Fruit fly (Drosophila melanogaster) whole organism, embryonic: ENCODE measurements around the gene RhoGDI.

Experiments
- Ada2b ChIP-seq: fragments of 200-800 bp; sonication (Bioruptor generic); IDR thresholded peaks from 2 replicates; pipeline ENCODE4 v1.3.6; 2022; ENCODE audit warnings: missing biosample characterization, missing genetic modification characterization
- Atf6 ChIP-seq: fragments of 200-800 bp; sonication (Bioruptor generic); IDR thresholded peaks from 2 replicates; pipeline ENCODE4 v1.3.6; 2022; ENCODE audit warnings: missing biosample characterization, missing genetic modification characterization
- CG1024 ChIP-seq: fragments of 200-800 bp; sonication (Bioruptor generic); IDR thresholded peaks from 2 replicates; pipeline ENCODE4 v1.3.6; 2022; ENCODE audit warnings: missing biosample characterization, missing genetic modification characterization
- CG10267 ChIP-seq: fragments of 200-800 bp; sonication (Bioruptor generic); optimal IDR thresholded peaks from 2 replicates; lab custom pipeline; 2018; ENCODE audit warnings: missing biosample characterization, mild to moderate bottlenecking, missing genetic modification characterization, moderate library complexity
- CG11085 ChIP-seq: fragments of 200-800 bp; sonication (Bioruptor generic); IDR thresholded peaks from 2 replicates; pipeline ENCODE4 v1.3.6; 2022; ENCODE audit warnings: missing biosample characterization, missing genetic modification characterization
- CG14014 ChIP-seq: fragments of 200-800 bp; sonication (Bioruptor generic); IDR thresholded peaks from 2 replicates; pipeline ENCODE4 v1.3.6; 2022; ENCODE audit warnings: missing biosample characterization, missing genetic modification characterization
- CG14441 ChIP-seq: fragments of 200-800 bp; sonication (Bioruptor generic); IDR thresholded peaks from 2 replicates; pipeline ENCODE4 v1.3.6; 2022; ENCODE audit warnings: missing biosample characterization, missing genetic modification characterization
- CG15011 ChIP-seq: fragments of 200-800 bp; sonication (Bioruptor generic); optimal IDR thresholded peaks from 3 replicates; lab custom pipeline; 2018; ENCODE audit warnings: missing biosample characterization, mild to moderate bottlenecking, missing genetic modification characterization
- CG16779 ChIP-seq: fragments of 200-800 bp; sonication (Bioruptor generic); IDR thresholded peaks from 2 replicates; pipeline ENCODE4 v1.3.6; 2022; ENCODE audit warnings: missing biosample characterization, missing genetic modification characterization
- CG17186 ChIP-seq: fragments of 200-800 bp; sonication (Bioruptor generic); optimal IDR thresholded peaks from 3 replicates; lab custom pipeline; 2017; ENCODE audit warnings: missing biosample characterization, missing genetic modification reagents, missing genetic modification characterization
- CG17359 ChIP-seq: fragments of 200-800 bp; sonication (Bioruptor generic); optimal IDR thresholded peaks from 3 replicates; lab custom pipeline; 2018; ENCODE audit warnings: missing biosample characterization, mild to moderate bottlenecking, missing genetic modification characterization, moderate library complexity
- CG17361 ChIP-seq: fragments of 200-800 bp; sonication (Bioruptor generic); IDR thresholded peaks from 3 replicates; pipeline ENCODE4 v1.3.6; 2022; ENCODE audit warnings: missing biosample characterization, missing genetic modification characterization
- CG17568 ChIP-seq: fragments of 200-800 bp; sonication (Bioruptor generic); optimal IDR thresholded peaks from 2 replicates; lab custom pipeline; 2018; ENCODE audit warnings: missing biosample characterization, mild to moderate bottlenecking, missing genetic modification characterization, moderate library complexity
- CG30431 ChIP-seq: fragments of 200-800 bp; sonication (Bioruptor generic); optimal IDR thresholded peaks from 2 replicates; lab custom pipeline; 2017; ENCODE audit warnings: missing biosample characterization, missing genetic modification characterization
- CG8359 ChIP-seq: fragments of 200-800 bp; sonication (Bioruptor generic); optimal IDR thresholded peaks from 2 replicates; lab custom pipeline; 2017; ENCODE audit warnings: missing biosample characterization, mild to moderate bottlenecking, missing genetic modification characterization, borderline replicate concordance
- CG8478 ChIP-seq: fragments of >200 bp; optimal IDR thresholded peaks from 2 replicates; lab custom pipeline; 2018
- CHES-1-like ChIP-seq: fragments of 200-800 bp; sonication (Bioruptor generic); optimal IDR thresholded peaks from 2 replicates; lab custom pipeline; 2016; ENCODE audit warnings: missing biosample characterization, missing genetic modification characterization
- Dip2 ChIP-seq: fragments of 200-800 bp; sonication (Bioruptor generic); IDR thresholded peaks from 2 replicates; pipeline ENCODE4 v1.3.6; 2022; ENCODE audit warnings: missing biosample characterization, missing genetic modification characterization
- Doc2 ChIP-seq: fragments of 200-800 bp; sonication (Bioruptor generic); IDR thresholded peaks from 2 replicates; pipeline ENCODE4 v1.3.6; 2022; ENCODE audit warnings: missing biosample characterization, missing genetic modification characterization
- Eip74EF ChIP-seq, 2 experiments: fragments of 200-800 bp in 1 of 2; fragments of >200 bp in 1 of 2; sonication (Bioruptor generic) in 1 of 2; optimal IDR thresholded peaks; 2 replicates each; lab custom pipeline; 2017 to 2019; ENCODE audit warnings: missing biosample characterization in 2 of 2, missing genetic modification characterization in 2 of 2, mild to moderate bottlenecking in 1 of 2, moderate library complexity in 1 of 2
- Elba2 ChIP-seq: fragments of 200-800 bp; sonication (Bioruptor generic); optimal IDR thresholded peaks from 3 replicates; lab custom pipeline; 2016; ENCODE audit warnings: missing biosample characterization, missing genetic modification characterization
- Fer2 ChIP-seq: fragments of 200-800 bp; sonication (Bioruptor generic); optimal IDR thresholded peaks from 2 replicates; lab custom pipeline; 2018; ENCODE audit warnings: missing biosample characterization, mild to moderate bottlenecking, missing genetic modification characterization, moderate library complexity
- Hey ChIP-seq: fragments of 200-800 bp; sonication (Bioruptor generic); optimal IDR thresholded peaks from 3 replicates; lab custom pipeline; 2018; ENCODE audit warnings: missing biosample characterization, mild to moderate bottlenecking, missing genetic modification characterization
- Hr39 ChIP-seq: fragments of >200 bp; optimal IDR thresholded peaks from 2 replicates; lab custom pipeline; 2017
- Hsf ChIP-seq: fragments of 200-800 bp; sonication (Bioruptor generic); optimal IDR thresholded peaks from 3 replicates; lab custom pipeline; 2016; ENCODE audit warnings: missing biosample characterization, missing genetic modification characterization
- Sox102F ChIP-seq: fragments of 200-800 bp; sonication (Bioruptor generic); optimal IDR thresholded peaks from 2 replicates; lab custom pipeline; 2018; ENCODE audit warnings: missing biosample characterization, mild to moderate bottlenecking, missing genetic modification characterization, moderate library complexity
- ab ChIP-seq: fragments of 200-800 bp; sonication (Bioruptor generic); optimal IDR thresholded peaks from 2 replicates; lab custom pipeline; 2016; ENCODE audit warnings: missing biosample characterization, missing genetic modification characterization
- abd-A ChIP-seq: fragments of 200-800 bp; sonication (Bioruptor generic); optimal IDR thresholded peaks from 3 replicates; lab custom pipeline; 2019; ENCODE audit warnings: missing biosample characterization, mild to moderate bottlenecking, missing genetic modification characterization, moderate library complexity
- amos ChIP-seq: fragments of 200-800 bp; sonication (Bioruptor generic); IDR thresholded peaks from 2 replicates; pipeline ENCODE4 v1.3.6; 2022; ENCODE audit warnings: missing biosample characterization, missing genetic modification characterization; ENCODE audit not compliant: partially characterized antibody
- ara ChIP-seq: fragments of 200-800 bp; sonication (Bioruptor generic); IDR thresholded peaks from 2 replicates; pipeline ENCODE4 v1.3.6; 2022; ENCODE audit warnings: missing biosample characterization, missing genetic modification characterization
- bab2 ChIP-seq: fragments of 200-800 bp; sonication (Bioruptor generic); optimal IDR thresholded peaks from 2 replicates; lab custom pipeline; 2016; ENCODE audit warnings: missing biosample characterization, missing genetic modification characterization
- croc ChIP-seq: fragments of 200-800 bp; sonication (Bioruptor generic); conservative IDR thresholded peaks from 3 replicates; pipeline ENCODE4 v1.3.6; 2022; ENCODE audit warnings: missing biosample characterization, missing genetic modification characterization
- crol ChIP-seq: fragments of 200-800 bp; sonication (Bioruptor generic); IDR thresholded peaks from 2 replicates; pipeline ENCODE4 v1.3.6; 2022; ENCODE audit warnings: missing biosample characterization, missing genetic modification characterization
- danr ChIP-seq: fragments of 200-800 bp; sonication (Bioruptor generic); IDR thresholded peaks from 2 replicates; pipeline ENCODE4 v1.3.6; 2022; ENCODE audit warnings: missing biosample characterization, missing genetic modification characterization
- dm ChIP-seq: fragments of 200-800 bp; sonication (Bioruptor generic); optimal IDR thresholded peaks from 3 replicates; lab custom pipeline; 2016; ENCODE audit warnings: missing biosample characterization, missing genetic modification characterization
- dpn ChIP-seq, 2 experiments: fragments of 200-800 bp; sonication (Bioruptor generic); optimal IDR thresholded peaks; 3 replicates each; lab custom pipeline; 2016; ENCODE audit warnings: missing biosample characterization in 2 of 2, missing genetic modification characterization in 2 of 2
- ems ChIP-seq: fragments of 200-800 bp; sonication (Bioruptor generic); optimal IDR thresholded peaks from 3 replicates; lab custom pipeline; 2016; ENCODE audit warnings: missing biosample characterization, missing genetic modification characterization
- esg ChIP-seq: fragments of 200-800 bp; sonication (Bioruptor generic); conservative IDR thresholded peaks from 2 replicates; pipeline ENCODE4 v1.3.6; 2022; ENCODE audit warnings: missing biosample characterization, missing genetic modification characterization
- gfzf ChIP-seq: fragments of 200-800 bp; sonication (Bioruptor generic); optimal IDR thresholded peaks from 2 replicates; lab custom pipeline; 2016; ENCODE audit warnings: missing biosample characterization, mild to moderate bottlenecking, missing genetic modification characterization, moderate library complexity
- grn ChIP-seq: fragments of 200-800 bp; sonication (Bioruptor generic); optimal IDR thresholded peaks from 3 replicates; lab custom pipeline; 2017; ENCODE audit warnings: missing biosample characterization, missing genetic modification characterization
- ind ChIP-seq: fragments of 200-800 bp; sonication (Bioruptor generic); optimal IDR thresholded peaks from 3 replicates; lab custom pipeline; 2016; ENCODE audit warnings: missing biosample characterization, missing genetic modification characterization
- pros ChIP-seq: fragments of 200-800 bp; sonication (Bioruptor generic); optimal IDR thresholded peaks from 3 replicates; lab custom pipeline; 2019; ENCODE audit warnings: missing biosample characterization, mild to moderate bottlenecking, missing genetic modification characterization, moderate library complexity
- ranshi ChIP-seq: fragments of 200-800 bp; sonication (Bioruptor generic); IDR thresholded peaks from 2 replicates; pipeline ENCODE4 v1.3.6; 2022; ENCODE audit warnings: missing biosample characterization, missing genetic modification characterization
- rib ChIP-seq: fragments of 200-800 bp; sonication (Bioruptor generic); IDR thresholded peaks from 2 replicates; pipeline ENCODE4 v1.3.6; 2022; ENCODE audit warnings: missing biosample characterization, missing genetic modification characterization
- sob ChIP-seq: fragments of 200-800 bp; sonication (Bioruptor generic); IDR thresholded peaks from 2 replicates; pipeline ENCODE4 v1.3.6; 2022; ENCODE audit warnings: missing biosample characterization, missing genetic modification characterization
- sqz ChIP-seq: fragments of 200-800 bp; sonication (Bioruptor generic); optimal IDR thresholded peaks from 3 replicates; lab custom pipeline; 2018; ENCODE audit warnings: missing biosample characterization, mild to moderate bottlenecking, missing genetic modification characterization
- trh ChIP-seq: fragments of 200-800 bp; sonication (Bioruptor generic); optimal IDR thresholded peaks from 2 replicates; lab custom pipeline; 2016; ENCODE audit warnings: missing biosample characterization, missing genetic modification characterization
- tup ChIP-seq: fragments of 200-800 bp; sonication (Bioruptor generic); optimal IDR thresholded peaks from 2 replicates; lab custom pipeline; 2016; ENCODE audit warnings: missing biosample characterization, mild to moderate bottlenecking, missing genetic modification characterization, moderate library complexity
- tx ChIP-seq: fragments of 200-800 bp; sonication (Bioruptor generic); optimal IDR thresholded peaks from 2 replicates; lab custom pipeline; 2016; ENCODE audit warnings: missing biosample characterization, missing genetic modification characterization
- usp ChIP-seq: fragments of >200 bp; optimal IDR thresholded peaks from 2 replicates; lab custom pipeline; 2017; ENCODE audit warnings: missing biosample characterization, missing genetic modification characterization
- zen ChIP-seq: fragments of 200-800 bp; sonication (Bioruptor generic); optimal IDR thresholded peaks from 3 replicates; lab custom pipeline; 2018; ENCODE audit warnings: missing biosample characterization, mild to moderate bottlenecking, missing genetic modification characterization, moderate library complexity

Gene RhoGDI

dm6 chr3L:19928435-19929011, at the start of gene RhoGDI, which contains the start of gene CG8004 (continued):
- TF ChIP-seq Dip2 (GFP tag; lab: Robert Waterston, UW) (no peak), Hey (tag; lab: Kevin White, UChicago) (no peak), usp (no peak), Ada2b (peak; percentile 46), ranshi (GFP tag; lab: Robert Waterston, UW) (peak; percentile 59), sqz (no peak), CG17359 (peak; percentile 65), Elba2 (peak; percentile 94), Fer2 (peak; percentile 45), crol (GFP tag; lab: Robert Waterston, UW) (no peak), amos (no peak), CG14441 (GFP tag; lab: Robert Waterston, UW) (peak; percentile 53), CG17186 (GFP tag; lab: Kevin White, UChicago) (peak; percentile 44), zen (peak; percentile 69), CG8359 (GFP tag; lab: Kevin White, UChicago) (peak; percentile 10), trh (GFP tag; lab: Kevin White, UChicago) (peak; percentile 35), CG1024 (GFP tag; lab: Robert Waterston, UW) (peak; percentile 59; the same call in 1 of the 2 replicates), CG17361 (GFP tag; lab: Robert Waterston, UW) (peak; percentile 63; the same call in 1 of the 3 replicates), Doc2 (no peak), abd-A (tag; lab: Kevin White, UChicago) (no peak), esg (peak; percentile 51), CG15011 (GFP tag; lab: Kevin White, UChicago) (no peak), CG16779 (GFP tag; lab: Robert Waterston, UW) (no peak), sob (peak; percentile 59), Hsf (GFP tag; lab: Kevin White, UChicago) (peak; percentile 80), CG30431 (GFP tag; lab: Kevin White, UChicago) (no peak), Atf6 (GFP tag; lab: Robert Waterston, UW) (no peak; the same call in 1 of the 2 replicates), CG11085 (GFP tag; lab: Robert Waterston, UW) (no peak), ab (GFP tag; lab: Kevin White, UChicago) (peak; percentile 41), rib (GFP tag; lab: Robert Waterston, UW) (0 out of 2 replicates have a peak, but pooled peaks have one; percentile 33), CG10267 (tag; lab: Kevin White, UChicago) (peak; percentile 78), croc (peak; percentile 29; the same call in 1 of the 3 replicates), Eip74EF (GFP tag; optimal IDR thresholded peaks at IDR 0.05; lab: Kevin White, UChicago) (peak in 1 of 2 experiments; percentile 24), tup (GFP tag; lab: Kevin White, UChicago) (peak; percentile 48), bab2 (peak; percentile 73), Sox102F (peak; percentile 63), tx (GFP tag; lab: Kevin White, UChicago) (peak; percentile 60), ara (GFP tag; lab: Robert Waterston, UW) (no peak), grn (GFP tag; lab: Kevin White, UChicago) (no peak), ind (GFP tag; lab: Kevin White, UChicago) (peak; percentile 69), gfzf (GFP tag; lab: Kevin White, UChicago) (peak; percentile 90), Hr39 (lab: Kevin White, UChicago) (no peak), ems (GFP tag; lab: Kevin White, UChicago) (peak; percentile 75), CHES-1-like (peak; percentile 52), dm (GFP tag; lab: Kevin White, UChicago) (peak; percentile 28), CG8478 (lab: Kevin White, UChicago) (no peak), CG17568 (GFP tag; lab: Kevin White, UChicago) (no peak), CG14014 (GFP tag; lab: Robert Waterston, UW) (peak; percentile 59), pros (GFP tag; lab: Kevin White, UChicago) (no peak), dpn (GFP tag; optimal IDR thresholded peaks at IDR 0.05; lab: Kevin White, UChicago) (peak; percentile 67 to 77), danr (GFP tag; lab: Robert Waterston, UW) (0 out of 2 replicates have a peak, but pooled peaks have one; percentile 14)
